Worm (Caenorhabditis elegans) whole organism, young adult: Measurements from ENCODE around the gene cox-6B.

Experiments used
- Y56A3A.18 ChIP-seq: fragments of 200-800 bp; sonication (Bioruptor generic); IDR thresholded peaks from 2 replicates; pipeline ENCODE4 v1.3.6; 2022; ENCODE audit warnings: missing genetic modification reagents, missing genetic modification characterization, missing compliant biosample characterization
- hlh-26 ChIP-seq: fragments of 200-800 bp; sonication (Bioruptor generic); conservative IDR thresholded peaks from 2 replicates; pipeline ENCODE4 v1.3.6; 2022; ENCODE audit warnings: missing genetic modification reagents, missing genetic modification characterization, missing compliant biosample characterization
- lir-1 ChIP-seq: fragments of 200-800 bp; sonication (Bioruptor generic); conservative IDR thresholded peaks from 2 replicates; pipeline ENCODE4 v1.3.6; 2022; ENCODE audit warnings: missing genetic modification reagents, missing genetic modification characterization, missing compliant biosample characterization
- ztf-26 ChIP-seq: sonication (generic microtip); optimal IDR thresholded peaks from 2 replicates; lab custom pipeline; 2017; ENCODE audit warnings: missing genetic modification characterization, missing compliant biosample characterization

DNA sequence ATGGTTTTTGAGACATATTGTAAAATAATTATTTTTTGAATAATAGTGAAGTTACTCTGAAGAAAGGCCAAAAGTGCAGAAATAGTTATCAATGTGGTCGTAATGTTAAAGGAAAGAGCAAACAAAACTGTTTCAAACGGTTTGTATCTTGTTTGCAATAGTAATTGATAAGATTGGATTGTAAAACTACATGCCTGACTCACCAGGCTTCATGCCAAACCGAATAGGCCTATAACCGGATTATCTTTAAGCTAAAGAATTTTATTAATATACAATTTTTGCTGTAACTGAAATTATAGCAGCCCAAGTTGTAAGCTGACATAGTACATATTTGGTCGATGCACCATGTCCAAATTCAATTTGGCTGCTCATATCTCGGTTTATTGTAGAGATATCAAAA, 47.1 kb downstream of the cox-6B start, which contains the start of gene Y71H2AM.14:
- TF ChIP-seq lir-1 (no peak), Y56A3A.18 (GFP tag; lab: Robert Waterston, UW) (no peak), ztf-26 (tag; lab: Kevin White, UChicago) (no peak), hlh-26 (GFP tag; lab: Robert Waterston, UW) (no peak)
